Fruit fly (Drosophila melanogaster): ENCODE results near the gene CG7215.

The CG7215 gene

dm6 chr3R:18121385-18122151, 45.5 kb downstream of the CG7215 start (continued):
- no peak for TF ChIP-seq tup (GFP tag; optimal IDR thresholded peaks at IDR 0.05)
- peak; percentile 87 for TF ChIP-seq ewg (GFP tag; optimal IDR thresholded peaks at IDR 0.05)
- peak in 1 of 2 experiments; percentile 3 for TF ChIP-seq chif (GFP tag; optimal IDR thresholded peaks at IDR 0.05)
- no peak for TF ChIP-seq Hr3 (GFP tag; optimal IDR thresholded peaks at IDR 0.05)
- TF ChIP-seq Nf-YA (GFP tag; IDR thresholded peaks at IDR 0.05) = peak; percentile 95
- no peak for TF ChIP-seq Oaz (GFP tag; IDR thresholded peaks at IDR 0.05)
- TF ChIP-seq Dip3 (GFP tag; optimal IDR thresholded peaks at IDR 0.05) = no peak
- TF ChIP-seq twi (tag; optimal IDR thresholded peaks at IDR 0.05) = no peak
- TF ChIP-seq kni (GFP tag; optimal IDR thresholded peaks at IDR 0.05) = peak; percentile 33
- TF ChIP-seq pum (GFP tag; optimal IDR thresholded peaks at IDR 0.05) = no peak
- TF ChIP-seq CG32532 (GFP tag; IDR thresholded peaks at IDR 0.05) = no peak
- no peak for TF ChIP-seq gt (GFP tag; IDR thresholded peaks at IDR 0.05)
- no peak for TF ChIP-seq CG12104 (GFP tag; optimal IDR thresholded peaks at IDR 0.05)
- TF ChIP-seq nerfin-1 (tag; optimal IDR thresholded peaks at IDR 0.05) = peak; percentile 80
- no peak for TF ChIP-seq GATAe (GFP tag; conservative IDR thresholded peaks at IDR 0.05)
- peak; percentile 14 for TF ChIP-seq D19A (tag; optimal IDR thresholded peaks at IDR 0.05)
- TF ChIP-seq org-1 (GFP tag; optimal IDR thresholded peaks at IDR 0.05) = no peak
- TF ChIP-seq jing (GFP tag; optimal IDR thresholded peaks at IDR 0.05) = peak; percentile 23
- TF ChIP-seq Fer2 (tag; optimal IDR thresholded peaks at IDR 0.05) = no peak
- TF ChIP-seq sima (GFP tag; optimal IDR thresholded peaks at IDR 0.05) = no peak
- TF ChIP-seq sens (GFP tag) = peak; percentile 81
- TF ChIP-seq CG4282 (GFP tag; optimal IDR thresholded peaks at IDR 0.05) = no peak
- TF ChIP-seq CG15601 (tag; optimal IDR thresholded peaks at IDR 0.05) = no peak
- no peak for TF ChIP-seq CG11456 (GFP tag; IDR thresholded peaks at IDR 0.05)
- TF ChIP-seq CG6654 (GFP tag; optimal IDR thresholded peaks at IDR 0.05) = no peak
- no peak for TF ChIP-seq CG3163 (GFP tag; optimal IDR thresholded peaks at IDR 0.05)
- TF ChIP-seq bsh (GFP tag; optimal IDR thresholded peaks at IDR 0.05) = no peak
- 0 out of 4 replicates have a peak, but pooled peaks have one; percentile 19 for TF ChIP-seq Dll (GFP tag; IDR thresholded peaks at IDR 0.05; ENCODE audit: partially characterized antibody)
- no peak for TF ChIP-seq eve (GFP tag; optimal IDR thresholded peaks at IDR 0.05)
- no peak for TF ChIP-seq CG10209 (GFP tag; optimal IDR thresholded peaks at IDR 0.05)
- no peak for TF ChIP-seq CG17385 (GFP tag; optimal IDR thresholded peaks at IDR 0.05)
- TF ChIP-seq CG33557 (GFP tag; optimal IDR thresholded peaks at IDR 0.05) = peak; percentile 24
- TF ChIP-seq CG11247 (GFP tag; IDR thresholded peaks at IDR 0.05) = no peak
- no peak for TF ChIP-seq cas (GFP tag; IDR thresholded peaks at IDR 0.05)
- TF ChIP-seq Doc2 (GFP tag; IDR thresholded peaks at IDR 0.05) = no peak
- no peak for TF ChIP-seq Antp (GFP tag; optimal IDR thresholded peaks at IDR 0.05)
- TF ChIP-seq pros (GFP tag; optimal IDR thresholded peaks at IDR 0.05) = peak; percentile 37
- TF ChIP-seq Atf3 (GFP tag; optimal IDR thresholded peaks at IDR 0.05) = no peak
- TF ChIP-seq HLH54F (GFP tag; optimal IDR thresholded peaks at IDR 0.05) = no peak
- no peak for TF ChIP-seq MBD-R2 (GFP tag; IDR thresholded peaks at IDR 0.05)
- no peak for TF ChIP-seq CG31224 (GFP tag; IDR thresholded peaks at IDR 0.05)
- no peak for TF ChIP-seq CG6683 (GFP tag; optimal IDR thresholded peaks at IDR 0.05)
- no peak for TF ChIP-seq CG12299 (tag; optimal IDR thresholded peaks at IDR 0.05)
- no peak for TF ChIP-seq CG13624 (GFP tag; optimal IDR thresholded peaks at IDR 0.05)
- no peak for TF ChIP-seq CG33213 (GFP tag; optimal IDR thresholded peaks at IDR 0.05)
- TF ChIP-seq CG8359 (GFP tag; optimal IDR thresholded peaks at IDR 0.05; ENCODE audit: borderline replicate concordance) = no peak
- TF ChIP-seq CG5953 (GFP tag; IDR thresholded peaks at IDR 0.05) = no peak
- TF ChIP-seq tx (GFP tag; optimal IDR thresholded peaks at IDR 0.05) = no peak
- no peak for TF ChIP-seq NfI (GFP tag; optimal IDR thresholded peaks at IDR 0.05)
- TF ChIP-seq schlank (tag; optimal IDR thresholded peaks at IDR 0.05) = no peak
